Worm (Caenorhabditis elegans) whole organism, L1 larva: ENCODE measurements around the gene pha-2.
A peak's percentile ranks its signal among the peaks of the same experiment; 100 is the strongest.

Experiments
- aly-2 ChIP-seq: fragments of 150-350 bp; optimal IDR thresholded peaks from 2 replicates; lab custom pipeline; 2014; ENCODE audit warnings: missing biosample characterization, missing genetic modification characterization
- ama-1 ChIP-seq: fragments of 150-350 bp; optimal IDR thresholded peaks from 2 replicates; lab custom pipeline; 2014
- ceh-82 ChIP-seq, 3 experiments: fragments of 150-350 bp in 1 of 3; sonication (generic microtip) in 2 of 3; optimal IDR thresholded peaks; 2 replicates each; lab custom pipeline; 2014 to 2017; ENCODE audit warnings: missing biosample characterization in 3 of 3, missing genetic modification characterization in 3 of 3
- ceh-88 ChIP-seq: fragments of 200-800 bp; sonication (Bioruptor generic); IDR thresholded peaks from 2 replicates; pipeline ENCODE4 v1.3.6; 2022; ENCODE audit warnings: missing genetic modification characterization, missing compliant biosample characterization
- dpl-1 ChIP-seq, 3 experiments: fragments of 150-350 bp in 2 of 3; sonication (generic microtip) in 1 of 3; optimal IDR thresholded peaks; 2 replicates each; lab custom pipeline; 2014 to 2017; ENCODE audit warnings: missing biosample characterization in 3 of 3, missing genetic modification characterization in 3 of 3, missing genetic modification reagents in 3 of 3
- elt-2 ChIP-seq: sonication (generic microtip); optimal IDR thresholded peaks from 2 replicates; lab custom pipeline; 2016; ENCODE audit warnings: missing genetic modification characterization, mild to moderate bottlenecking, inconsistent platforms, missing compliant biosample characterization, missing genetic modification reagents
- isw-1 ChIP-seq: fragments of 200-800 bp; sonication (Bioruptor generic); IDR thresholded peaks from 2 replicates; pipeline ENCODE4 v1.3.6; 2022; ENCODE audit warnings: missing genetic modification characterization, missing compliant biosample characterization
- lin-35 ChIP-seq, 2 experiments: fragments of 150-350 bp; optimal IDR thresholded peaks; 2 replicates each; lab custom pipeline; 2014; ENCODE audit warnings: missing biosample characterization in 2 of 2, missing genetic modification characterization in 2 of 2, missing genetic modification reagents in 2 of 2
- pqm-1 ChIP-seq: sonication (generic microtip); optimal IDR thresholded peaks from 3 replicates; lab custom pipeline; 2017; ENCODE audit warnings: missing biosample characterization, missing genetic modification characterization
- snpc-4 ChIP-seq: fragments of 150-350 bp; optimal IDR thresholded peaks from 2 replicates; lab custom pipeline; 2014; ENCODE audit warnings: missing biosample characterization, missing genetic modification characterization
- sox-4 ChIP-seq: sonication (generic microtip); optimal IDR thresholded peaks from 2 replicates; lab custom pipeline; 2016; ENCODE audit warnings: missing genetic modification characterization, missing compliant biosample characterization
- unc-130 ChIP-seq: fragments of 150-350 bp; optimal IDR thresholded peaks from 2 replicates; lab custom pipeline; 2017; ENCODE audit warnings: missing biosample characterization, missing genetic modification characterization, inconsistent platforms
- unc-62 ChIP-seq: fragments of 150-350 bp; optimal IDR thresholded peaks from 2 replicates; lab custom pipeline; 2014; ENCODE audit warnings: missing biosample characterization, missing genetic modification reagents, missing genetic modification characterization
- ztf-4 ChIP-seq: fragments of 150-350 bp; optimal IDR thresholded peaks from 2 replicates; lab custom pipeline; 2014; ENCODE audit warnings: missing biosample characterization, missing genetic modification characterization

DNA sequence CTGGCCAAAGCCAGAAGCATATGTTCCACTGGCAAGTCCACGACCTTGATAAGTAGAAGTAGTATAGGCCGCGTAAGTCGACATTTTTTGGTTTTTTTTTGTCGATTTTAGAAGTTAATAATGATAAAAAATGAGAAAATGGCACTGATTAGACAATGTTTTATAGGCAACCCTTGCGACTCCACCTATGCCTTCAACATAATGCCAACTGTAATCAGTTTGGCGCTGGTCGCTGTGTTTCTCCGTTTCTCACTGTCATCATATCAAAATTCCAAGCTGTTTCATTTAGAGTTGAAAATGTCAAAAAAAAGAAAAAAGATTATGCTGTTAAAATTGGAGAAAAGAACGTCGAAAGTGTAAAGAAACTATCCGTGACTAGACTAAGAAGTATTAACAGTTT, 8.8 kb upstream of the pha-2 start:
- TF ChIP-seq unc-62, result no peak
- no peak for TF ChIP-seq aly-2
- peak; percentile 73 for TF ChIP-seq elt-2 (tag; lab: Kevin White, UChicago)
- TF ChIP-seq pqm-1, result no peak
- no peak for TF ChIP-seq dpl-1 (GFP tag; optimal IDR thresholded peaks at IDR 0.05; lab: Kevin White, UChicago)
- no peak for TF ChIP-seq unc-130 (tag; lab: Kevin White, UChicago)
- no peak for TF ChIP-seq snpc-4 (tag; lab: Kevin White, UChicago)
- no peak for TF ChIP-seq ceh-88 (GFP tag; lab: Robert Waterston, UW)
- no peak for TF ChIP-seq ama-1 (lab: Kevin White, UChicago)
- TF ChIP-seq ceh-82 (tag; optimal IDR thresholded peaks at IDR 0.05; lab: Kevin White, UChicago), result no peak
- peak in 1 of 2 experiments; percentile 11 for TF ChIP-seq lin-35 (GFP tag; optimal IDR thresholded peaks at IDR 0.05; lab: Kevin White, UChicago)
- TF ChIP-seq isw-1 (GFP tag; lab: Robert Waterston, UW), result no peak
- no peak for TF ChIP-seq sox-4 (tag; lab: Kevin White, UChicago)
- no peak for TF ChIP-seq ztf-4 (tag; lab: Kevin White, UChicago)
